Worm (Caenorhabditis elegans): Measurements from ENCODE around the gene Y54G9A.9.

DNA sequence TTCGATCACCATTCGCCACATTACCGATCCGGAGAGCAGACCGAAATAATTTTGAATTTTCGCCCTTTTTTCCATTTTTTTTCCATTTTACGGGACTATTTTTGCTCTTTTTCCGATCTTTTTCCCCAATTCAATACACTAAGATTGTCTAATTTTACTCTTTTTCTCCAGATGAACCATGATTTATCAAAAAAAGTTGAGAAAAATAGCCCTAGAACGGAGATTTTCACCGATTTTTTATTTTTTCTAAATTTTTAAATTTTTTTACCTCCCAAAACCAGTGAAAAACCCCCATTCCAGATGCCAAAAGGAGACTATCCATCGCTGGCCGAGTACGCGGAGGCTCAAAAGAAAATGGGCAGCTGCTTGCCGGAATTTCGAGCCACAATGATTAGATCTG, at the start of gene Y54G9A.9:
- TF ChIP-seq nhr-25 (tag; optimal IDR thresholded peaks at IDR 0.05) = no peak
- TF ChIP-seq ceh-28 (tag; optimal IDR thresholded peaks at IDR 0.05) = no peak
- TF ChIP-seq nfya-1 (tag; optimal IDR thresholded peaks at IDR 0.05; ENCODE audit: insufficient read depth) = no peak
- no peak for TF ChIP-seq unc-62 (GFP tag; optimal IDR thresholded peaks at IDR 0.05)
- TF ChIP-seq tbx-2 (tag; optimal IDR thresholded peaks at IDR 0.05) = no peak
- no peak for TF ChIP-seq egl-27 (tag; optimal IDR thresholded peaks at IDR 0.05)
- TF ChIP-seq fkh-10 (GFP tag; optimal IDR thresholded peaks at IDR 0.05) = no peak
- TF ChIP-seq mdl-1 (tag; optimal IDR thresholded peaks at IDR 0.05) = no peak
- TF ChIP-seq fos-1 (tag; optimal IDR thresholded peaks at IDR 0.05) = no peak
